Fruit fly (Drosophila melanogaster): Measurements from ENCODE around the gene CG34241.

DNA sequence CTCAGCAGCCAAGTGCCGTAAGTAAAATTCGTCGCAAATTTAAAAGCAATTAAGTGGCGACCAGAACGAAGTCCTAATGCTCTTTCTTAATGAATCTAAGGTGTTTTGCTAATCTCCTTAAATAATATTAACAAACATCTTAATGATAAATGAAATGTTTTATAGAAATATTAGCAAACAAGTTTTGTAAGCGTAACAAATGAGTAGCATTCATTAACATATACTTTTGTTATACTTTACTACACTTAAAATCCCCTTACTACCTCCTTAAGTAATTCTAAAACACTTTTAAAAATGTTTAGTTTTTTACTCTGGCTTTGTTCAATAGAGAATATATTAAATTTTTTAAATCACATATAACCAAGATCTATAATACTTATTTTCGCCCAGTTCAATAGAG lies 31.8 kb upstream of the CG34241 start:
- TF ChIP-seq CG14711 (tag; optimal IDR thresholded peaks at IDR 0.05) (no peak), kay (GFP tag; ENCODE audit: borderline replicate concordance) (no peak), CG1620 (GFP tag; optimal IDR thresholded peaks at IDR 0.05) (no peak), Crg-1 (GFP tag; optimal IDR thresholded peaks at IDR 0.05) (no peak), CG7045 (GFP tag; optimal IDR thresholded peaks at IDR 0.05) (no peak), bab1 (GFP tag; optimal IDR thresholded peaks at IDR 0.05) (no peak), Clk (GFP tag; optimal IDR thresholded peaks at IDR 0.05) (no peak)

Data from whole organism, adult.